Worm (Caenorhabditis elegans) whole organism, mixed stage, embryonic: ENCODE data around the gene F01F1.3.
A peak's percentile ranks its signal among the peaks of the same experiment; 100 is the strongest.

ENCODE experiments used
- M03D4.4 ChIP-seq: sonication (generic microtip); optimal IDR thresholded peaks from 2 replicates; lab custom pipeline; 2017; ENCODE audit warnings: mild to moderate bottlenecking, missing genetic modification characterization, missing compliant biosample characterization
- blmp-1 ChIP-seq: fragments of 150-350 bp; optimal IDR thresholded peaks from 2 replicates; lab custom pipeline; 2014; ENCODE audit warnings: missing biosample characterization, missing genetic modification characterization
- ceh-39 ChIP-seq: fragments of 150-350 bp; optimal IDR thresholded peaks from 2 replicates; lab custom pipeline; 2014; ENCODE audit warnings: missing biosample characterization, missing genetic modification characterization
- ceh-43 ChIP-seq: fragments of 200-800 bp; sonication (Bioruptor generic); optimal IDR thresholded peaks from 2 replicates; lab custom pipeline; 2018; ENCODE audit warnings: mild to moderate bottlenecking, missing genetic modification characterization, moderate library complexity, missing compliant biosample characterization
- ceh-83 ChIP-seq: fragments of 200-800 bp; sonication (Bioruptor generic); optimal IDR thresholded peaks from 2 replicates; lab custom pipeline; 2018; ENCODE audit warnings: mild to moderate bottlenecking, missing genetic modification characterization, missing compliant biosample characterization
- ces-1 ChIP-seq: fragments of 150-350 bp; optimal IDR thresholded peaks from 2 replicates; lab custom pipeline; 2014; ENCODE audit warnings: missing biosample characterization, missing genetic modification reagents, missing genetic modification characterization
- cnd-1 ChIP-seq: fragments of 200-800 bp; sonication (Bioruptor generic); optimal IDR thresholded peaks from 2 replicates; lab custom pipeline; 2018; ENCODE audit warnings: mild to moderate bottlenecking, missing genetic modification characterization, missing compliant biosample characterization
- drap-1 ChIP-seq: fragments of 200-800 bp; sonication (Bioruptor generic); optimal IDR thresholded peaks from 3 replicates; lab custom pipeline; 2018; ENCODE audit warnings: mild to moderate bottlenecking, missing genetic modification characterization, missing compliant biosample characterization
- elt-1 ChIP-seq: sonication (generic microtip); optimal IDR thresholded peaks from 2 replicates; lab custom pipeline; 2017; ENCODE audit warnings: missing genetic modification characterization, mild to moderate bottlenecking, missing compliant biosample characterization, antibody characterized with exemption, moderate library complexity, borderline replicate concordance; ENCODE audit not compliant: insufficient read depth
- flh-1 ChIP-seq: fragments of 200-800 bp; sonication (Bioruptor generic); optimal IDR thresholded peaks from 2 replicates; lab custom pipeline; 2018; ENCODE audit warnings: mild to moderate bottlenecking, missing genetic modification characterization, moderate library complexity, missing compliant biosample characterization
- ham-2 ChIP-seq: fragments of 200-800 bp; sonication (Bioruptor generic); optimal IDR thresholded peaks from 2 replicates; lab custom pipeline; 2018; ENCODE audit warnings: mild to moderate bottlenecking, missing genetic modification characterization, missing compliant biosample characterization
- lin-13 ChIP-seq: fragments of 150-350 bp; optimal IDR thresholded peaks from 2 replicates; lab custom pipeline; 2014; ENCODE audit warnings: missing biosample characterization, missing genetic modification characterization
- lin-32 ChIP-seq: fragments of 200-800 bp; sonication (Bioruptor generic); optimal IDR thresholded peaks from 2 replicates; lab custom pipeline; 2018; ENCODE audit warnings: mild to moderate bottlenecking, missing genetic modification characterization, missing compliant biosample characterization
- lsy-2 ChIP-seq: fragments of 150-350 bp; optimal IDR thresholded peaks from 2 replicates; lab custom pipeline; 2014; ENCODE audit warnings: missing biosample characterization, missing genetic modification characterization
- mab-5 ChIP-seq: fragments of 150-350 bp; optimal IDR thresholded peaks from 2 replicates; lab custom pipeline; 2014; ENCODE audit warnings: missing biosample characterization, missing genetic modification characterization
- mep-1 ChIP-seq: fragments of 150-350 bp; optimal IDR thresholded peaks from 2 replicates; lab custom pipeline; 2017; ENCODE audit warnings: missing biosample characterization, missing genetic modification reagents, missing genetic modification characterization, inconsistent platforms
- mls-2 ChIP-seq: sonication (generic microtip); optimal IDR thresholded peaks from 2 replicates; lab custom pipeline; 2016; ENCODE audit warnings: mild to moderate bottlenecking, missing genetic modification characterization, moderate library complexity, missing compliant biosample characterization
- nhr-12 ChIP-seq: fragments of 150-350 bp; optimal IDR thresholded peaks from 2 replicates; lab custom pipeline; 2014; ENCODE audit warnings: missing biosample characterization, missing genetic modification characterization
- nhr-76 ChIP-seq: sonication (generic microtip); optimal IDR thresholded peaks from 2 replicates; lab custom pipeline; 2017; ENCODE audit warnings: missing biosample characterization, missing genetic modification characterization
- snpc-4 ChIP-seq: fragments of 150-350 bp; optimal IDR thresholded peaks from 2 replicates; lab custom pipeline; 2014; ENCODE audit warnings: missing biosample characterization, missing genetic modification characterization
- sptf-1 ChIP-seq: sonication (generic microtip); optimal IDR thresholded peaks from 2 replicates; lab custom pipeline; 2017; ENCODE audit warnings: mild to moderate bottlenecking, missing genetic modification characterization, moderate library complexity, missing compliant biosample characterization
- tbx-8 ChIP-seq: fragments of 200-800 bp; sonication (Bioruptor generic); optimal IDR thresholded peaks from 2 replicates; lab custom pipeline; 2018; ENCODE audit warnings: mild to moderate bottlenecking, missing genetic modification characterization, moderate library complexity, missing compliant biosample characterization
- unc-120 ChIP-seq: sonication (generic microtip); optimal IDR thresholded peaks from 2 replicates; lab custom pipeline; 2017; ENCODE audit warnings: missing genetic modification characterization, missing compliant biosample characterization; ENCODE audit not compliant: poor library complexity, severe bottlenecking
- unc-39 ChIP-seq: fragments of 150-350 bp; optimal IDR thresholded peaks from 2 replicates; lab custom pipeline; 2014; ENCODE audit warnings: missing biosample characterization, missing genetic modification characterization
- zip-8 ChIP-seq: fragments of 150-350 bp; optimal IDR thresholded peaks from 2 replicates; lab custom pipeline; 2014; ENCODE audit warnings: missing biosample characterization, missing genetic modification characterization

F01F1.3 gene

ce11 chrIII:5875705-5876104, 4.0 kb downstream of the F01F1.3 start:
- peak; percentile 35 for TF ChIP-seq elt-1 (tag; lab: Kevin White, UChicago)
- no peak for TF ChIP-seq M03D4.4

ce11 chrIII:5876140-5876675, 4.5 kb downstream of the F01F1.3 start, which contains the start of gene aldo-2:
TSS of gene aldo-2 (minus strand) at chrIII:5876625.
- TF ChIP-seq snpc-4 = no peak
- no peak for TF ChIP-seq ceh-43
- no peak for TF ChIP-seq nhr-76 (tag; lab: Kevin White, UChicago)
- no peak for TF ChIP-seq cnd-1 (tag; lab: Kevin White, UChicago)
- no peak for TF ChIP-seq nhr-12 (tag; lab: Kevin White, UChicago)
- TF ChIP-seq tbx-8 (GFP tag; lab: Kevin White, UChicago) = no peak

DNA sequence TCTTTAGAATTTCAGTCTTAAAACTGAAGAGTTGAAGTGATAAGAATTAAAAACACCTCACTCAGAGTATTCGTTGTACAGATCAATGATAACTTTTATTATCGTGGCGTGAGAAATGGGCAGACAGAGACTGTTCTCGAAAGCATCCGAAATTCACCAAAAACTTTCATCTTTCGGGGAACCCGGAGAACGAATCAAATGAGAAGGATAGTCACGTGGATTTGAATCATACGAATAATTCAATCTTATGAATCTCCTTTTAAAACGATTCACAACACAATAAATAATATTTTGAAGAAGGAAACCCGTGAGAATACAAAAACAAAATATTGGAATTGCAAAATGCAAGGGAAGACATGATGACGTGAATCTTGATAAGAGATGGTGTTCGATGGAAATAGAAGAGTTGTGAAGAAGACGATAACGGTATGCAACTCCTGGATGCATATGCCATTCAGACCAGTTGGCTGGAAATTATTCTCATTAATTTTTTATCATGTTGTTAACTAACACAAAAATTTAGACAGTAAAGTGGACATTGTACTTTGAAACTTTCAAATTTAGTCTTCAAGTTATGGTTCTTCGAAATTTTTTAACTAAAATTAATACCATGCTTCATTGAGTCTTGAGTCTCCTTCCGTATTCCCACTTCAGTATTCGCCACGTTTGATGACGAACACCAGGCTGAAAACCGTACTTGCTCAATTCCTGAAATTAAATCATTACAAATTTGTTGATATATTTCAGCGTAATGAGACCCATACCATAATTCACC, 5.3 kb downstream of the F01F1.3 start:
- no peak for TF ChIP-seq ceh-39 (tag; lab: Kevin White, UChicago)

DNA sequence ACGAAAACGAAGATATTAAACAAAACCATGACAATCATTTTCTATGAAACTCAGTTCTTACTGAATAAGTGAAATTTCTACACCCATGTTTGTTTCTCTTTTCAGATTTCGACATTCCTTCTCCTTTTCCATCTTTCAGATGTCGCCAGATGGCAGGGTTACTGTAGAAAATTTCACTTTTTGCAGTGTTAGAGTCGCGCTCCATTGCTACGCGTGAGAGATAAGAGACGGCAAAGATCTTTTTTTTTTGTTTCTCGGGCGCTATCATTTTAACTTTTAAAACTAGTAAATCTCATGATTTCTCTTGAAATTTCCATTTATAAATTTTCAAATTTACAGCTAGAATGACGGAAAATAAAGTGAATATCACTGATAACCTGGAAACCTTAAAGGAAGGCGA, 6.5 kb downstream of the F01F1.3 start, which contains the start of the genes mig-21 and F01F1.2:
mig-21 (minus strand) TSS at position 166 of the 400 bp plus-strand sequence.
F01F1.2 (plus strand) TSS at position 340 of the 400 bp plus-strand sequence.
- TF ChIP-seq ceh-43 = no peak
- TF ChIP-seq ceh-83 (GFP tag; lab: Kevin White, UChicago) = no peak
- TF ChIP-seq nhr-12 (tag; lab: Kevin White, UChicago) = no peak
- no peak for TF ChIP-seq ces-1 (GFP tag; lab: Kevin White, UChicago)
- no peak for TF ChIP-seq zip-8 (tag; lab: Kevin White, UChicago)
- TF ChIP-seq tbx-8 (GFP tag; lab: Kevin White, UChicago) = no peak
- peak; percentile 62 for TF ChIP-seq lsy-2 (tag; lab: Kevin White, UChicago)
- TF ChIP-seq sptf-1 (tag; lab: Kevin White, UChicago) = no peak

DNA sequence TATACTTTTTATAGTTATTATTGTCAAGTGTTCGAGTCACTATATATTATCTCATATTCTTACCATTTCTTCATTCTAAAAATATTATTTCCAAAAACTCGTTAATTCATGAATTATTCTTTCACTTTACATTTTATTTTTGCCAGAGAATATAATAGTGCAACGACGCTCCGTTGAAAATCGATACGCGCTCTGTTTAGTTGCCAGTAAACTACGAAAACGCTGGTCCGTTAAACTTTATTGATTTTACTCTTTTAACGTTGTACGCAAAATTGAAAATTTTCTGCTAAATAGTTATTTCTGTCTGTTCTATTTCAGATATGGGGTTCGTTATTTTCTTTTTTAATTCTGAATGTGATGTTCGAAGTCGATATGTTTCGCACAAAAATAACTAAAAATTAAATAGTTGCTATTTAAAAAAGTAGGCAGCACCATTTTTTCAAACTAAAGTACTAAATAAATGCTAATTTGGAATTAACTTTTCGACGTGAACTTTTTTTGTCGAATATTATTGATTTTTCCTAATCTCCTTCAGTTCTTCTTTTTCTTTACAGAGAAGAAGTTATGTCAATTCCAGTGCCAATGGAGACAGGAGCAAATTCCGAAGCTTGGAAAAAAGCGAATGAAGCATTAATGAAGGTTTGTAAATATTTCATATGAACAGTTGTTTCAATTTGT, 7.7 kb downstream of the F01F1.3 start, which contains the start of gene hpo-10:
hpo-10 (plus strand) TSS at position 199 of the 678 bp plus-strand sequence.
- TF ChIP-seq ces-1 (GFP tag; lab: Kevin White, UChicago) (peak; percentile 31), ceh-39 (tag; lab: Kevin White, UChicago) (peak; percentile 52), lin-13 (tag; lab: Kevin White, UChicago) (no peak)

DNA sequence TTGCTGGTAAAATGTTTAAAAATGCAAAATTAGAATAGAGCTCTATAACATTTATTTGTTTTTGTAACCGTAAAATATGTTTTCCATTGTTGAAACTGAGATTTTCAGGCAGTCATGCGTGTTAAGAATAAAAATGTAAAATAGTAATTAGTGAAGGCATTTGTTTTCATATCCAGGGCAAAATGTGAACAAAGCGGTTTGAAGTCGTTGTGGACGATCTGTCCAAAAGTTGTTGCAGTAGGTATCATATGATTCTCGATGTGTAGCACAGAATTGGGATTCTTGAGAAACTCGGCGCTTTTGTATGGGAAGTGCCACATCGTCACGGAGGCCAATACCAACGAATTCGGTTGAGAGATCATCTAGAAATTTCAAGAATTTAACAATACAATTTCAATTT, 10.5 kb downstream of the F01F1.3 start:
- TF ChIP-seq nhr-12 (tag; lab: Kevin White, UChicago) (no peak), drap-1 (GFP tag; lab: Kevin White, UChicago) (no peak)

DNA sequence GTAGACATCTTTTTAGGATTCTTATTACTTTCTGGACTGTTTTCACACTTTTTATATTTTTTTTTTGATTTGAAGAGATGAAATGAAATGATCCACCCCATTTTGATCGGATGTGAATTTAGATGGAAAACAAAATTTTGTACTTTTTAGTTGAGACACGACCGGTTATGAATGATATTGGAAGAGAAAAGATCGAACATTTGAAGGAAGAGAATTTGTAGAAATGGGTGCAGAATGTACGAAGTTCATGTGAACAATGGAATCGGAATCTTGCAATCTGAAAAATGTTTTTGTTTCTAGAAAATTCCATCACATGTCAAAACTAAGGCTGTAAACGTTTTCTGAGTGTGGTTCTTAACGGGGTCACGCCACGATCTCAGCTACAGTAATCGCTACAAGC, 11.1 kb downstream of the F01F1.3 start, which contains the start of gene F01F1.14:
F01F1.14 (minus strand) TSS at position 101 of the 400 bp plus-strand sequence.
- TF ChIP-seq ceh-83 (GFP tag; lab: Kevin White, UChicago) (no peak), flh-1 (GFP tag; lab: Kevin White, UChicago) (no peak), ces-1 (GFP tag; lab: Kevin White, UChicago) (no peak), ham-2 (no peak), M03D4.4 (no peak), unc-120 (tag; lab: Kevin White, UChicago) (no peak), drap-1 (GFP tag; lab: Kevin White, UChicago) (no peak), mls-2 (tag; lab: Kevin White, UChicago) (no peak), ceh-39 (tag; lab: Kevin White, UChicago) (no peak), nhr-12 (tag; lab: Kevin White, UChicago) (no peak), cnd-1 (tag; lab: Kevin White, UChicago) (no peak), lsy-2 (tag; lab: Kevin White, UChicago) (no peak), tbx-8 (GFP tag; lab: Kevin White, UChicago) (no peak), snpc-4 (no peak), blmp-1 (no peak), unc-39 (tag; lab: Kevin White, UChicago) (no peak), lin-32 (no peak), mab-5 (tag; lab: Kevin White, UChicago) (no peak), mep-1 (tag; lab: Kevin White, UChicago) (no peak), sptf-1 (tag; lab: Kevin White, UChicago) (no peak)
